Worm (Caenorhabditis elegans) whole organism, dauer: ENCODE data around the gene par-1.

Experiments used
- unc-62 ChIP-seq: sonication (generic microtip); optimal IDR thresholded peaks from 2 replicates; lab custom pipeline; 2017; ENCODE audit warnings: missing biosample characterization, missing genetic modification reagents, missing genetic modification characterization

par-1 gene

ce11 chrV:14083970-14084369 lies 61.2 kb downstream of the par-1 start, which contains the start of gene D1086.7:
D1086.7 (plus strand) TSS chrV:14084270.
- TF ChIP-seq unc-62 = no peak

- no peak for TF ChIP-seq unc-62
Measured at ce11 chrV:14082453-14082852, 62.7 kb downstream of the par-1 start, which contains the start of gene D1086.10. D1086.10 (plus strand) TSS chrV:14082753.

ce11 chrV:14079501-14079900 lies 65.7 kb downstream of the par-1 start, which contains the start of gene D1086.6:
D1086.6 (plus strand) TSS chrV:14079801.
- TF ChIP-seq unc-62 = no peak

ce11 chrV:14074160-14074559 lies 71.0 kb downstream of the par-1 start, which contains the start of gene D1086.11:
D1086.11 (plus strand) TSS chrV:14074460.
- TF ChIP-seq unc-62 = no peak

ce11 chrV:14069899-14070298 lies 75.3 kb downstream of the par-1 start:
- no peak for TF ChIP-seq unc-62

- no peak for TF ChIP-seq unc-62
Measured at ce11 chrV:14067816-14068296, 77.3 kb downstream of the par-1 start, which contains the start of gene D1086.17. D1086.17 (plus strand) TSS chrV:14067866.

ce11 chrV:14064422-14064821 lies 80.7 kb downstream of the par-1 start, which contains the start of gene D1086.21:
D1086.21 (plus strand) TSS chrV:14064722.
- TF ChIP-seq unc-62 = no peak

- TF ChIP-seq unc-62 = no peak
Measured at ce11 chrV:14063980-14064379, 81.2 kb downstream of the par-1 start.
